Worm (Caenorhabditis elegans) whole organism, L2 larva: ENCODE data around the gene clec-161.

Experiments
- C34F6.9 ChIP-seq: fragments of 150-350 bp; optimal IDR thresholded peaks from 2 replicates; lab custom pipeline; 2014; ENCODE audit warnings: missing biosample characterization, missing genetic modification characterization
- F13H6.1 ChIP-seq: sonication (generic microtip); optimal IDR thresholded peaks from 2 replicates; lab custom pipeline; 2016; ENCODE audit warnings: missing genetic modification characterization, missing compliant biosample characterization
- R02D3.7 ChIP-seq: fragments of 150-350 bp; optimal IDR thresholded peaks from 2 replicates; lab custom pipeline; 2014; ENCODE audit warnings: missing biosample characterization, missing genetic modification characterization
- Y55F3AM.14 ChIP-seq: fragments of 200-800 bp; sonication (Bioruptor generic); optimal IDR thresholded peaks from 2 replicates; lab custom pipeline; 2018; ENCODE audit warnings: mild to moderate bottlenecking, missing genetic modification characterization, missing compliant biosample characterization
- ZK546.5 ChIP-seq: sonication (generic microtip); optimal IDR thresholded peaks from 2 replicates; lab custom pipeline; 2017; ENCODE audit warnings: missing biosample characterization, missing genetic modification characterization
- aly-2 ChIP-seq: fragments of 150-350 bp; optimal IDR thresholded peaks from 2 replicates; lab custom pipeline; 2014; ENCODE audit warnings: missing biosample characterization, missing genetic modification characterization
- ama-1 ChIP-seq: fragments of 150-350 bp; optimal IDR thresholded peaks from 2 replicates; lab custom pipeline; 2018; ENCODE audit warnings: inconsistent platforms
- blmp-1 ChIP-seq: sonication (generic microtip); optimal IDR thresholded peaks from 2 replicates; lab custom pipeline; 2017; ENCODE audit warnings: missing genetic modification characterization, mild to moderate bottlenecking, missing compliant biosample characterization, antibody characterized with exemption, moderate library complexity; ENCODE audit not compliant: insufficient read depth
- ceh-16 ChIP-seq: fragments of 150-350 bp; optimal IDR thresholded peaks from 2 replicates; lab custom pipeline; 2014; ENCODE audit warnings: missing biosample characterization, missing genetic modification characterization
- ceh-82 ChIP-seq: fragments of 150-350 bp; optimal IDR thresholded peaks from 2 replicates; lab custom pipeline; 2014; ENCODE audit warnings: missing biosample characterization, missing genetic modification characterization
- crh-2 ChIP-seq: sonication (generic microtip); optimal IDR thresholded peaks from 2 replicates; lab custom pipeline; 2017; ENCODE audit warnings: missing biosample characterization, missing genetic modification characterization
- dmd-4 ChIP-seq: sonication (generic microtip); optimal IDR thresholded peaks from 2 replicates; lab custom pipeline; 2017; ENCODE audit warnings: missing biosample characterization, missing genetic modification characterization
- egl-27 ChIP-seq: sonication (generic microtip); optimal IDR thresholded peaks from 3 replicates; lab custom pipeline; 2017; ENCODE audit warnings: missing biosample characterization, missing genetic modification reagents, missing genetic modification characterization
- elt-1 ChIP-seq: fragments of 150-350 bp; optimal IDR thresholded peaks from 2 replicates; lab custom pipeline; 2014; ENCODE audit warnings: missing biosample characterization, missing genetic modification characterization
- fos-1 ChIP-seq: fragments of 150-350 bp; optimal IDR thresholded peaks from 2 replicates; lab custom pipeline; 2014; ENCODE audit warnings: missing biosample characterization, missing genetic modification characterization
- gmeb-1 ChIP-seq: fragments of 150-350 bp; optimal IDR thresholded peaks from 2 replicates; lab custom pipeline; 2014; ENCODE audit warnings: missing biosample characterization, missing genetic modification characterization
- lin-11 ChIP-seq: fragments of 150-350 bp; sonication (generic microtip); optimal IDR thresholded peaks from 2 replicates; lab custom pipeline; 2014; ENCODE audit warnings: missing biosample characterization, missing genetic modification characterization, inconsistent platforms, mixed read lengths
- lin-13 ChIP-seq: fragments of 150-350 bp; optimal IDR thresholded peaks from 2 replicates; lab custom pipeline; 2014; ENCODE audit warnings: missing biosample characterization, missing genetic modification reagents, missing genetic modification characterization
- lin-39 ChIP-seq: fragments of 150-350 bp; optimal IDR thresholded peaks from 2 replicates; lab custom pipeline; 2014; ENCODE audit warnings: missing biosample characterization, missing genetic modification reagents, missing genetic modification characterization
- lsy-2 ChIP-seq, 2 experiments: fragments of 150-350 bp in 1 of 2; sonication (generic microtip) in 1 of 2; optimal IDR thresholded peaks; 2 replicates each; lab custom pipeline; 2014 to 2017; ENCODE audit warnings: missing biosample characterization in 2 of 2, missing genetic modification characterization in 2 of 2
- mab-5 ChIP-seq: fragments of 150-350 bp; optimal IDR thresholded peaks from 2 replicates; lab custom pipeline; 2014; ENCODE audit warnings: missing biosample characterization, missing genetic modification characterization
- mdl-1 ChIP-seq, 2 experiments: fragments of 150-350 bp in 1 of 2; sonication (generic microtip) in 1 of 2; optimal IDR thresholded peaks; 2 replicates each; lab custom pipeline; 2017; ENCODE audit warnings: missing biosample characterization in 2 of 2, missing genetic modification characterization in 2 of 2
- nhr-11 ChIP-seq: fragments of 150-350 bp; optimal IDR thresholded peaks from 2 replicates; lab custom pipeline; 2014; ENCODE audit warnings: missing biosample characterization, missing genetic modification characterization
- nhr-12 ChIP-seq: fragments of 150-350 bp; optimal IDR thresholded peaks from 2 replicates; lab custom pipeline; 2014; ENCODE audit warnings: missing biosample characterization, missing genetic modification characterization
- nhr-129 ChIP-seq: fragments of 150-350 bp; optimal IDR thresholded peaks from 2 replicates; lab custom pipeline; 2014; ENCODE audit warnings: missing biosample characterization, missing genetic modification characterization
- nhr-237 ChIP-seq: fragments of 150-350 bp; optimal IDR thresholded peaks from 2 replicates; lab custom pipeline; 2014; ENCODE audit warnings: missing biosample characterization, missing genetic modification characterization
- nhr-25 ChIP-seq: fragments of 150-350 bp; sonication (generic microtip); optimal IDR thresholded peaks from 3 replicates; lab custom pipeline; 2014; ENCODE audit warnings: missing biosample characterization, missing genetic modification characterization
- nhr-6 ChIP-seq: fragments of 150-350 bp; optimal IDR thresholded peaks from 2 replicates; lab custom pipeline; 2014; ENCODE audit warnings: missing biosample characterization, missing genetic modification characterization
- peb-1 ChIP-seq: fragments of 150-350 bp; optimal IDR thresholded peaks from 2 replicates; lab custom pipeline; 2014; ENCODE audit warnings: missing biosample characterization, missing genetic modification characterization
- sem-4 ChIP-seq: fragments of 150-350 bp; optimal IDR thresholded peaks from 2 replicates; lab custom pipeline; 2014; ENCODE audit warnings: missing biosample characterization, missing genetic modification reagents, missing genetic modification characterization
- sma-3 ChIP-seq: sonication (generic microtip); optimal IDR thresholded peaks from 2 replicates; lab custom pipeline; 2016; ENCODE audit warnings: missing genetic modification reagents, missing genetic modification characterization, missing compliant biosample characterization
- sma-9 ChIP-seq, 2 experiments: fragments of 150-350 bp in 1 of 2; sonication (generic microtip) in 1 of 2; optimal IDR thresholded peaks; 2 replicates each; lab custom pipeline; 2014 to 2016; ENCODE audit warnings: missing genetic modification characterization in 2 of 2, mild to moderate bottlenecking in 1 of 2, missing biosample characterization in 1 of 2, missing compliant biosample characterization in 1 of 2, missing genetic modification reagents in 1 of 2, moderate library complexity in 1 of 2
- snpc-4 ChIP-seq: fragments of 150-350 bp; optimal IDR thresholded peaks from 2 replicates; lab custom pipeline; 2014; ENCODE audit warnings: missing biosample characterization, missing genetic modification characterization
- unc-55 ChIP-seq: fragments of 150-350 bp; sonication (generic microtip); optimal IDR thresholded peaks from 3 replicates; lab custom pipeline; 2014; ENCODE audit warnings: missing biosample characterization, missing genetic modification reagents, missing genetic modification characterization
- unc-62 ChIP-seq: fragments of 150-350 bp; optimal IDR thresholded peaks from 2 replicates; lab custom pipeline; 2014; ENCODE audit warnings: missing biosample characterization, missing genetic modification reagents, missing genetic modification characterization
- zag-1 ChIP-seq: fragments of 150-350 bp; optimal IDR thresholded peaks from 2 replicates; lab custom pipeline; 2014; ENCODE audit warnings: missing biosample characterization, missing genetic modification characterization
- ztf-11 ChIP-seq: sonication (generic microtip); optimal IDR thresholded peaks from 2 replicates; lab custom pipeline; 2017; ENCODE audit warnings: missing biosample characterization, missing genetic modification characterization

Gene clec-161

ce11 chrIII:9583224-9583623, 25.3 kb downstream of the clec-161 start:
- TF ChIP-seq aly-2 (tag; lab: Kevin White, UChicago) (no peak), gmeb-1 (tag; lab: Kevin White, UChicago) (no peak), nhr-12 (tag; lab: Kevin White, UChicago) (no peak), lin-11 (tag; lab: Kevin White, UChicago) (no peak), lin-13 (GFP tag; lab: Kevin White, UChicago) (no peak), R02D3.7 (tag; lab: Kevin White, UChicago) (no peak), nhr-6 (no peak), C34F6.9 (peak; percentile 42)

- TF ChIP-seq fos-1 (tag; lab: Kevin White, UChicago) (peak; percentile 5), lsy-2 (tag; optimal IDR thresholded peaks at IDR 0.05; lab: Kevin White, UChicago) (no peak)
These were observed 26.3 kb downstream of the clec-161 start, which contains the start of gene C48B4.3 for ce11 chrIII:9582240-9582639. Gene C48B4.3 (minus strand): TSS chrIII:9582388.

- no peak for TF ChIP-seq unc-62 (GFP tag; lab: Kevin White, UChicago)
- peak; percentile 60 for TF ChIP-seq nhr-129 (tag; lab: Kevin White, UChicago)
- TF ChIP-seq ZK546.5: no peak
- no peak for TF ChIP-seq elt-1 (tag; lab: Kevin White, UChicago)
- TF ChIP-seq nhr-11 (tag; lab: Kevin White, UChicago): no peak
- no peak for TF ChIP-seq snpc-4
- TF ChIP-seq C34F6.9: peak; percentile 75
- peak; percentile 22 for TF ChIP-seq crh-2
- TF ChIP-seq ztf-11: no peak
- TF ChIP-seq egl-27 (tag; lab: Kevin White, UChicago): no peak
- TF ChIP-seq Y55F3AM.14 (GFP tag; lab: Kevin White, UChicago): no peak
- TF ChIP-seq lsy-2 (tag; optimal IDR thresholded peaks at IDR 0.05; lab: Kevin White, UChicago): peak in 1 of 2 experiments; percentile 54
- TF ChIP-seq sma-9 (GFP tag; optimal IDR thresholded peaks at IDR 0.05; lab: Kevin White, UChicago): no peak
- no peak for TF ChIP-seq sma-9 (tag; optimal IDR thresholded peaks at IDR 0.05; lab: Kevin White, UChicago)
- TF ChIP-seq nhr-25: no peak
- no peak for TF ChIP-seq F13H6.1 (tag; lab: Kevin White, UChicago)
- peak; percentile 44 for TF ChIP-seq unc-55 (GFP tag; lab: Kevin White, UChicago)
- TF ChIP-seq R02D3.7 (tag; lab: Kevin White, UChicago): no peak
- TF ChIP-seq lin-39 (tag; lab: Kevin White, UChicago): no peak
- no peak for TF ChIP-seq zag-1 (tag; lab: Kevin White, UChicago)
- no peak for TF ChIP-seq nhr-237
- TF ChIP-seq sem-4: no peak
- no peak for TF ChIP-seq peb-1 (tag; lab: Kevin White, UChicago)
- no peak for TF ChIP-seq gmeb-1 (tag; lab: Kevin White, UChicago)
- TF ChIP-seq ceh-82: no peak
- no peak for TF ChIP-seq mdl-1 (tag; optimal IDR thresholded peaks at IDR 0.05; lab: Kevin White, UChicago)
- no peak for TF ChIP-seq mab-5 (tag; lab: Kevin White, UChicago)
- peak; percentile 18 for TF ChIP-seq lin-13 (GFP tag; lab: Kevin White, UChicago)
- no peak for TF ChIP-seq fos-1 (tag; lab: Kevin White, UChicago)
- no peak for TF ChIP-seq blmp-1 (tag; lab: Kevin White, UChicago)
These were observed 28.3 kb downstream of the clec-161 start, which contains the start of gene ced-7 for ce11 chrIII:9580039-9580891. Gene ced-7 (minus strand): TSS chrIII:9580089.

ce11 chrIII:9570869-9571268, 37.7 kb downstream of the clec-161 start:
- TF ChIP-seq ceh-16 (no peak), blmp-1 (tag; lab: Kevin White, UChicago) (no peak), fos-1 (tag; lab: Kevin White, UChicago) (no peak), gmeb-1 (tag; lab: Kevin White, UChicago) (peak; percentile 72), nhr-129 (tag; lab: Kevin White, UChicago) (no peak), ama-1 (lab: Kevin White, UChicago) (no peak), sma-3 (GFP tag; lab: Kevin White, UChicago) (no peak), mab-5 (tag; lab: Kevin White, UChicago) (no peak), sem-4 (no peak), dmd-4 (tag; lab: Kevin White, UChicago) (no peak), F13H6.1 (tag; lab: Kevin White, UChicago) (no peak), lsy-2 (tag; optimal IDR thresholded peaks at IDR 0.05; lab: Kevin White, UChicago) (peak in 1 of 2 experiments; percentile 48), peb-1 (tag; lab: Kevin White, UChicago) (no peak), Y55F3AM.14 (GFP tag; lab: Kevin White, UChicago) (no peak), mdl-1 (tag; optimal IDR thresholded peaks at IDR 0.05; lab: Kevin White, UChicago) (no peak)
